Fruit fly (Drosophila melanogaster) whole organism, embryonic: Measurements from ENCODE around the gene CG12177.

Source experiments
- Adf1 ChIP-seq: fragments of 200-800 bp; sonication (Bioruptor generic); IDR thresholded peaks from 2 replicates; pipeline ENCODE4 v1.3.6; 2022; ENCODE audit warnings: missing biosample characterization, missing genetic modification characterization
- Aef1 ChIP-seq: fragments of 200-800 bp; sonication (Bioruptor generic); IDR thresholded peaks from 3 replicates; pipeline ENCODE4 v1.3.6; 2022; ENCODE audit warnings: missing biosample characterization, missing genetic modification characterization
- Antp ChIP-seq: fragments of 200-800 bp; sonication (Bioruptor generic); optimal IDR thresholded peaks from 3 replicates; lab custom pipeline; 2016; ENCODE audit warnings: missing biosample characterization, missing genetic modification characterization
- CG10147 ChIP-seq: fragments of 200-800 bp; sonication (Bioruptor generic); optimal IDR thresholded peaks from 2 replicates; lab custom pipeline; 2019; ENCODE audit warnings: missing biosample characterization, mild to moderate bottlenecking, missing genetic modification characterization, moderate library complexity
- CG10462 ChIP-seq: fragments of 200-800 bp; sonication (Bioruptor generic); optimal IDR thresholded peaks from 2 replicates; lab custom pipeline; 2016; ENCODE audit warnings: missing biosample characterization, missing genetic modification characterization
- CG11085 ChIP-seq: fragments of 200-800 bp; sonication (Bioruptor generic); IDR thresholded peaks from 2 replicates; pipeline ENCODE4 v1.3.6; 2022; ENCODE audit warnings: missing biosample characterization, missing genetic modification characterization
- CG11093 ChIP-seq: fragments of 200-800 bp; sonication (Bioruptor generic); IDR thresholded peaks from 3 replicates; pipeline ENCODE4 v1.3.6; 2022; ENCODE audit warnings: missing biosample characterization, missing genetic modification characterization
- CG11398 ChIP-seq: fragments of 200-800 bp; sonication (Bioruptor generic); optimal IDR thresholded peaks from 2 replicates; lab custom pipeline; 2016; ENCODE audit warnings: missing biosample characterization, missing genetic modification characterization
- CG13287 ChIP-seq: fragments of 200-800 bp; sonication (Bioruptor generic); IDR thresholded peaks from 2 replicates; pipeline ENCODE4 v1.3.6; 2022; ENCODE audit warnings: missing biosample characterization, missing genetic modification characterization; ENCODE audit not compliant: partially characterized antibody
- CG14710 ChIP-seq: fragments of 200-800 bp; sonication (Bioruptor generic); optimal IDR thresholded peaks from 3 replicates; lab custom pipeline; 2019; ENCODE audit warnings: missing biosample characterization, mild to moderate bottlenecking, missing genetic modification characterization, moderate library complexity
- CG15269 ChIP-seq: fragments of 200-800 bp; sonication (Bioruptor generic); optimal IDR thresholded peaks from 2 replicates; lab custom pipeline; 2018; ENCODE audit warnings: missing biosample characterization, mild to moderate bottlenecking, missing genetic modification characterization, moderate library complexity
- CG16813 ChIP-seq: fragments of 200-800 bp; sonication (Bioruptor generic); IDR thresholded peaks from 3 replicates; pipeline ENCODE4 v1.3.6; 2022; ENCODE audit warnings: missing biosample characterization, missing genetic modification characterization; ENCODE audit not compliant: partially characterized antibody
- CG2199 ChIP-seq: fragments of 200-800 bp; sonication (Bioruptor generic); IDR thresholded peaks from 3 replicates; pipeline ENCODE4 v1.3.6; 2022; ENCODE audit warnings: missing biosample characterization, missing genetic modification characterization
- CG2678 ChIP-seq: fragments of 200-800 bp; sonication (Bioruptor generic); optimal IDR thresholded peaks from 3 replicates; lab custom pipeline; 2019; ENCODE audit warnings: missing biosample characterization, mild to moderate bottlenecking, missing genetic modification characterization, moderate library complexity
- CG2889 ChIP-seq: fragments of 200-800 bp; sonication (Bioruptor generic); IDR thresholded peaks from 3 replicates; pipeline ENCODE4 v1.3.6; 2022; ENCODE audit warnings: missing biosample characterization, missing genetic modification characterization
- CG34376 ChIP-seq: fragments of 200-800 bp; sonication (Bioruptor generic); optimal IDR thresholded peaks from 2 replicates; lab custom pipeline; 2018; ENCODE audit warnings: missing biosample characterization, mild to moderate bottlenecking, missing genetic modification characterization
- CG4707 ChIP-seq: fragments of 200-800 bp; sonication (Bioruptor generic); optimal IDR thresholded peaks from 2 replicates; lab custom pipeline; 2018; ENCODE audit warnings: missing biosample characterization, mild to moderate bottlenecking, missing genetic modification characterization, moderate library complexity
- CG4854 ChIP-seq: fragments of 200-800 bp; sonication (Bioruptor generic); optimal IDR thresholded peaks from 2 replicates; lab custom pipeline; 2016; ENCODE audit warnings: missing biosample characterization, missing genetic modification characterization, inconsistent platforms
- CG5180 ChIP-seq: fragments of 200-800 bp; sonication (Bioruptor generic); optimal IDR thresholded peaks from 3 replicates; lab custom pipeline; 2017; ENCODE audit warnings: missing biosample characterization, missing genetic modification characterization, mild to moderate bottlenecking, moderate library complexity, missing genetic modification reagents
- CG6791 ChIP-seq: fragments of 200-800 bp; sonication (Bioruptor generic); IDR thresholded peaks from 3 replicates; pipeline ENCODE4 v1.3.6; 2022; ENCODE audit warnings: missing biosample characterization, missing genetic modification characterization; ENCODE audit not compliant: partially characterized antibody
- CG7271 ChIP-seq: fragments of 200-800 bp; sonication (Bioruptor generic); optimal IDR thresholded peaks from 2 replicates; lab custom pipeline; 2018; ENCODE audit warnings: missing biosample characterization, mild to moderate bottlenecking, missing genetic modification characterization, moderate library complexity
- CG7372 ChIP-seq: fragments of 200-800 bp; sonication (Bioruptor generic); IDR thresholded peaks from 2 replicates; pipeline ENCODE4 v1.3.6; 2022; ENCODE audit warnings: missing biosample characterization, missing genetic modification characterization
- CG7987 ChIP-seq: fragments of 200-800 bp; sonication (Bioruptor generic); optimal IDR thresholded peaks from 2 replicates; lab custom pipeline; 2018; ENCODE audit warnings: missing biosample characterization, mild to moderate bottlenecking, missing genetic modification characterization, moderate library complexity
- CG8765 ChIP-seq: fragments of 200-800 bp; sonication (Bioruptor generic); IDR thresholded peaks from 2 replicates; pipeline ENCODE4 v1.3.6; 2022; ENCODE audit warnings: missing biosample characterization, missing genetic modification characterization
- Dad ChIP-seq: fragments of 200-800 bp; sonication (Bioruptor generic); optimal IDR thresholded peaks from 3 replicates; lab custom pipeline; 2016; ENCODE audit warnings: missing biosample characterization, missing genetic modification characterization
- Dek ChIP-seq: fragments of 200-800 bp; sonication (Bioruptor generic); optimal IDR thresholded peaks from 3 replicates; lab custom pipeline; 2019; ENCODE audit warnings: missing biosample characterization, mild to moderate bottlenecking, missing genetic modification characterization, moderate library complexity
- E2f2 ChIP-seq: fragments of 200-800 bp; sonication (Bioruptor generic); IDR thresholded peaks from 2 replicates; pipeline ENCODE4 v1.3.6; 2022; ENCODE audit warnings: missing biosample characterization, missing genetic modification characterization
- Fer2 ChIP-seq: fragments of 200-800 bp; sonication (Bioruptor generic); optimal IDR thresholded peaks from 2 replicates; lab custom pipeline; 2018; ENCODE audit warnings: missing biosample characterization, mild to moderate bottlenecking, missing genetic modification characterization, moderate library complexity
- Hr51 ChIP-seq, 2 experiments: fragments of 200-800 bp; sonication (Bioruptor generic); optimal IDR thresholded peaks; 2 replicates in 1 of 2; 3 replicates in 1 of 2; lab custom pipeline; 2016 to 2018; ENCODE audit warnings: missing biosample characterization in 2 of 2, missing genetic modification characterization in 2 of 2, mild to moderate bottlenecking in 1 of 2, moderate library complexity in 1 of 2
- Kr ChIP-seq: fragments of 200-800 bp; sonication (Bioruptor generic); optimal IDR thresholded peaks from 2 replicates; lab custom pipeline; 2017; ENCODE audit warnings: missing biosample characterization, mild to moderate bottlenecking, missing genetic modification characterization
- Oli ChIP-seq: fragments of 200-800 bp; sonication (Bioruptor generic); optimal IDR thresholded peaks from 2 replicates; lab custom pipeline; 2018; ENCODE audit warnings: missing biosample characterization, mild to moderate bottlenecking, missing genetic modification characterization, moderate library complexity
- Poxn ChIP-seq: fragments of 200-800 bp; sonication (Bioruptor generic); IDR thresholded peaks from 2 replicates; pipeline ENCODE4 v1.3.6; 2022; ENCODE audit warnings: missing biosample characterization, missing genetic modification characterization
- Ptx1 ChIP-seq: fragments of 200-800 bp; sonication (Bioruptor generic); IDR thresholded peaks from 2 replicates; pipeline ENCODE4 v1.3.6; 2022; ENCODE audit warnings: missing biosample characterization, missing genetic modification characterization
- Sin3A ChIP-seq: fragments of >200 bp; optimal IDR thresholded peaks from 2 replicates; lab custom pipeline; 2018
- Sox100B ChIP-seq: fragments of 200-800 bp; sonication (Bioruptor generic); optimal IDR thresholded peaks from 3 replicates; lab custom pipeline; 2018; ENCODE audit warnings: missing biosample characterization, mild to moderate bottlenecking, missing genetic modification characterization
- bcd ChIP-seq: fragments of 200-800 bp; sonication (Bioruptor generic); optimal IDR thresholded peaks from 2 replicates; lab custom pipeline; 2017; ENCODE audit warnings: missing biosample characterization, mild to moderate bottlenecking, missing genetic modification characterization
- bigmax ChIP-seq: fragments of 200-800 bp; sonication (Bioruptor generic); optimal IDR thresholded peaks from 2 replicates; lab custom pipeline; 2018; ENCODE audit warnings: missing biosample characterization, mild to moderate bottlenecking, missing genetic modification characterization
- btn ChIP-seq: fragments of 200-800 bp; sonication (Bioruptor generic); optimal IDR thresholded peaks from 2 replicates; lab custom pipeline; 2016; ENCODE audit warnings: missing biosample characterization, missing genetic modification characterization
- chn ChIP-seq: fragments of 200-800 bp; sonication (Bioruptor generic); optimal IDR thresholded peaks from 2 replicates; lab custom pipeline; 2016; ENCODE audit warnings: missing biosample characterization, missing genetic modification characterization
- dan ChIP-seq: fragments of 200-800 bp; sonication (Bioruptor generic); IDR thresholded peaks from 2 replicates; pipeline ENCODE4 v1.3.6; 2022; ENCODE audit warnings: missing biosample characterization, missing genetic modification characterization
- dimm ChIP-seq: fragments of 200-800 bp; sonication (Bioruptor generic); IDR thresholded peaks from 2 replicates; pipeline ENCODE4 v1.3.6; 2022; ENCODE audit warnings: missing biosample characterization, missing genetic modification characterization
- dysf ChIP-seq: fragments of 200-800 bp; sonication (Bioruptor generic); IDR thresholded peaks from 3 replicates; pipeline ENCODE4 v1.3.6; 2022; ENCODE audit warnings: missing biosample characterization, missing genetic modification characterization
- emc ChIP-seq: fragments of 200-800 bp; sonication (Bioruptor generic); optimal IDR thresholded peaks from 2 replicates; lab custom pipeline; 2016; ENCODE audit warnings: missing biosample characterization, missing genetic modification characterization
- fd102C ChIP-seq: fragments of 200-800 bp; sonication (Bioruptor generic); optimal IDR thresholded peaks from 2 replicates; lab custom pipeline; 2018; ENCODE audit warnings: missing biosample characterization, mild to moderate bottlenecking, missing genetic modification characterization, moderate library complexity
- ftz-f1 ChIP-seq: fragments of 200-800 bp; sonication (Bioruptor generic); optimal IDR thresholded peaks from 2 replicates; lab custom pipeline; 2016; ENCODE audit warnings: missing biosample characterization, missing genetic modification characterization
- gcm ChIP-seq: fragments of 200-800 bp; sonication (Bioruptor generic); optimal IDR thresholded peaks from 2 replicates; lab custom pipeline; 2019; ENCODE audit warnings: missing biosample characterization, mild to moderate bottlenecking, missing genetic modification characterization, moderate library complexity
- gfzf ChIP-seq: fragments of 200-800 bp; sonication (Bioruptor generic); optimal IDR thresholded peaks from 2 replicates; lab custom pipeline; 2016; ENCODE audit warnings: missing biosample characterization, mild to moderate bottlenecking, missing genetic modification characterization, moderate library complexity
- nmo ChIP-seq: fragments of 200-800 bp; sonication (Bioruptor generic); optimal IDR thresholded peaks from 2 replicates; lab custom pipeline; 2018; ENCODE audit warnings: missing biosample characterization, mild to moderate bottlenecking, missing genetic modification characterization, moderate library complexity
- prd ChIP-seq, 3 experiments: fragments of >200 bp in 2 of 3; fragments of 200-800 bp in 1 of 3; sonication (Bioruptor generic) in 1 of 3; optimal IDR thresholded peaks in 2 of 3; IDR thresholded peaks in 1 of 3; 2 replicates in 2 of 3; 3 replicates in 1 of 3; pipeline versions ENCODE4 v1.3.6 to Lab custom; 2017 to 2022; ENCODE audit warnings: missing biosample characterization in 1 of 3, missing genetic modification characterization in 1 of 3
- sens ChIP-seq: fragments of 200-800 bp; sonication (Bioruptor generic); peaks from one replicate; lab custom pipeline; 2016; ENCODE audit warnings: missing biosample characterization, missing genetic modification characterization
- slp2 ChIP-seq: fragments of 200-800 bp; sonication (Bioruptor generic); optimal IDR thresholded peaks from 2 replicates; lab custom pipeline; 2016; ENCODE audit warnings: missing biosample characterization, missing genetic modification characterization
- stc ChIP-seq: fragments of 200-800 bp; sonication (Bioruptor generic); IDR thresholded peaks from 2 replicates; pipeline ENCODE4 v1.3.6; 2022; ENCODE audit warnings: missing biosample characterization, missing genetic modification characterization

Gene CG12177

dm6 chrX:13721934-13722333 lies 41.6 kb upstream of the CG12177 start, which contains the start of the genes Mrgn1 and mus101 (continued):
- TF ChIP-seq Sox100B (no peak), dimm (GFP tag; lab: Robert Waterston, UW) (no peak), CG6791 (GFP tag; lab: Robert Waterston, UW) (peak; percentile 56; the same call in 1 of the 3 replicates), Sin3A (lab: Kevin White, UChicago) (peak; percentile 74), CG8765 (GFP tag; lab: Robert Waterston, UW) (no peak), CG14710 (tag; lab: Kevin White, UChicago) (peak; percentile 81), CG11398 (no peak), nmo (GFP tag; lab: Kevin White, UChicago) (peak; percentile 45), gfzf (peak; percentile 23), fd102C (GFP tag; lab: Kevin White, UChicago) (no peak), Aef1 (no peak), CG2199 (GFP tag; lab: Robert Waterston, UW) (no peak), Fer2 (tag; lab: Kevin White, UChicago) (no peak), sens (GFP tag; lab: Kevin White, UChicago) (peak; percentile 73), dysf (no peak), gcm (GFP tag; lab: Kevin White, UChicago) (no peak), CG11093 (GFP tag; lab: Robert Waterston, UW) (no peak), btn (GFP tag; lab: Kevin White, UChicago) (no peak), Antp (no peak), CG2678 (tag; lab: Kevin White, UChicago) (no peak), slp2 (GFP tag; lab: Kevin White, UChicago) (no peak), CG4854 (peak; percentile 97), CG7271 (tag; lab: Kevin White, UChicago) (no peak), CG34376 (no peak), bigmax (GFP tag; lab: Kevin White, UChicago) (no peak), Kr (no peak), dan (GFP tag; lab: Robert Waterston, UW) (no peak), Dad (GFP tag; lab: Kevin White, UChicago) (no peak), CG10147 (GFP tag; lab: Kevin White, UChicago) (no peak), bcd (GFP tag; lab: Kevin White, UChicago) (no peak), emc (GFP tag; lab: Kevin White, UChicago) (no peak), Ptx1 (no peak), CG7987 (GFP tag; lab: Kevin White, UChicago) (no peak), Dek (tag; lab: Kevin White, UChicago) (no peak), CG13287 (GFP tag; lab: Robert Waterston, UW) (peak; percentile 90), CG10462 (GFP tag; lab: Kevin White, UChicago) (no peak), stc (GFP tag; lab: Robert Waterston, UW) (no peak), CG2889 (GFP tag; lab: Robert Waterston, UW) (no peak), Oli (tag; lab: Kevin White, UChicago) (no peak), E2f2 (GFP tag; lab: Robert Waterston, UW) (peak; percentile 82), CG15269 (no peak), ftz-f1 (GFP tag; lab: Kevin White, UChicago) (no peak), chn (GFP tag; lab: Kevin White, UChicago) (no peak), Adf1 (GFP tag; lab: Robert Waterston, UW) (no peak), prd (optimal IDR thresholded peaks at IDR 0.05; lab: Kevin White, UChicago) (no peak), prd (GFP tag; IDR thresholded peaks at IDR 0.05; lab: Robert Waterston, UW) (no peak), CG16813 (GFP tag; lab: Robert Waterston, UW) (peak; percentile 79), Poxn (no peak), CG4707 (GFP tag; lab: Kevin White, UChicago) (no peak), CG11085 (GFP tag; lab: Robert Waterston, UW) (no peak), Hr51 (GFP tag; optimal IDR thresholded peaks at IDR 0.05; lab: Kevin White, UChicago) (no peak), CG5180 (no peak), CG7372 (GFP tag; lab: Robert Waterston, UW) (no peak)
